Fruit fly (Drosophila melanogaster): Measurements from ENCODE around the gene CG43074.

Gene CG43074

dm6 chr3L:3438473-3438872 is 46.0 kb downstream of the CG43074 start (continued):
- TF ChIP-seq CG12744 (GFP tag; optimal IDR thresholded peaks at IDR 0.05), result peak; percentile 21
- TF ChIP-seq Asciz (GFP tag; optimal IDR thresholded peaks at IDR 0.05), result peak; percentile 49
- TF ChIP-seq CG3726 (GFP tag; IDR thresholded peaks at IDR 0.05), result 0 out of 3 replicates have a peak, but pooled peaks have one; percentile 61
- peak; percentile 29 for TF ChIP-seq kah (GFP tag; optimal IDR thresholded peaks at IDR 0.05)
- TF ChIP-seq stwl (tag; optimal IDR thresholded peaks at IDR 0.05), result peak; percentile 21
- no peak for TF ChIP-seq p53 (GFP tag; optimal IDR thresholded peaks at IDR 0.05)
- TF ChIP-seq CG17568 (GFP tag; optimal IDR thresholded peaks at IDR 0.05), result no peak
- TF ChIP-seq CkIIα-i1 (GFP tag; IDR thresholded peaks at IDR 0.05), result no peak
- TF ChIP-seq CG3281 (GFP tag; optimal IDR thresholded peaks at IDR 0.05), result peak; percentile 50
- TF ChIP-seq Tbp (GFP tag; optimal IDR thresholded peaks at IDR 0.05), result no peak
- TF ChIP-seq onecut (GFP tag; IDR thresholded peaks at IDR 0.05), result peak; percentile 52
- TF ChIP-seq CG15696 (tag; optimal IDR thresholded peaks at IDR 0.05), result peak; percentile 81
- TF ChIP-seq schlank (tag; optimal IDR thresholded peaks at IDR 0.05), result no peak
- TF ChIP-seq ERR (GFP tag; optimal IDR thresholded peaks at IDR 0.05), result no peak
- TF ChIP-seq HLH3B (GFP tag; IDR thresholded peaks at IDR 0.05), result peak; percentile 75
- TF ChIP-seq NC2α (GFP tag; optimal IDR thresholded peaks at IDR 0.05), result no peak
- no peak for TF ChIP-seq CG5180 (GFP tag; optimal IDR thresholded peaks at IDR 0.05)
- TF ChIP-seq CG11723 (GFP tag; optimal IDR thresholded peaks at IDR 0.05), result peak; percentile 18
- peak; percentile 30 for TF ChIP-seq bab2 (GFP tag; optimal IDR thresholded peaks at IDR 0.05)
- TF ChIP-seq CG31388 (GFP tag; optimal IDR thresholded peaks at IDR 0.05), result no peak
- TF ChIP-seq tll (GFP tag; optimal IDR thresholded peaks at IDR 0.05), result no peak
- TF ChIP-seq hth (optimal IDR thresholded peaks at IDR 0.05), result no peak
- no peak for TF ChIP-seq chinmo (GFP tag; IDR thresholded peaks at IDR 0.05; ENCODE audit: partially characterized antibody)
- TF ChIP-seq z (GFP tag; IDR thresholded peaks at IDR 0.05), result no peak
- peak; percentile 48 for TF ChIP-seq wor (GFP tag; IDR thresholded peaks at IDR 0.05)
- peak; percentile 65 for TF ChIP-seq CG13775 (GFP tag; optimal IDR thresholded peaks at IDR 0.05)
- TF ChIP-seq D19A (tag; optimal IDR thresholded peaks at IDR 0.05), result peak; percentile 72
- no peak for TF ChIP-seq mld (GFP tag; IDR thresholded peaks at IDR 0.05; ENCODE audit: partially characterized antibody)
- TF ChIP-seq zf30C (GFP tag; optimal IDR thresholded peaks at IDR 0.05), result peak; percentile 87
- TF ChIP-seq Stat92E (GFP tag; optimal IDR thresholded peaks at IDR 0.05), result no peak
- peak; percentile 50 for TF ChIP-seq Hr3 (GFP tag; optimal IDR thresholded peaks at IDR 0.05)

- TF ChIP-seq Hmx (GFP tag; optimal IDR thresholded peaks at IDR 0.05), result no peak
- TF ChIP-seq CG6765 (GFP tag; optimal IDR thresholded peaks at IDR 0.05), result no peak
- peak; percentile 15 for TF ChIP-seq CG12769 (tag; optimal IDR thresholded peaks at IDR 0.05)
- TF ChIP-seq CG4820 (GFP tag; optimal IDR thresholded peaks at IDR 0.05), result no peak
- peak in 1 of 2 experiments; percentile 25 for TF ChIP-seq eve (GFP tag; optimal IDR thresholded peaks at IDR 0.05)
- TF ChIP-seq Dll (GFP tag; IDR thresholded peaks at IDR 0.05; ENCODE audit: partially characterized antibody), result 0 out of 4 replicates have a peak, but pooled peaks have one; percentile 25
- no peak for TF ChIP-seq CG13775 (GFP tag; optimal IDR thresholded peaks at IDR 0.05)
- no peak for TF ChIP-seq br (optimal IDR thresholded peaks at IDR 0.05)
- peak; percentile 65; the same call in 1 of the 3 replicates for TF ChIP-seq sr (GFP tag; IDR thresholded peaks at IDR 0.05)
- TF ChIP-seq H2.0 (GFP tag; IDR thresholded peaks at IDR 0.05), result no peak
- TF ChIP-seq CG2712 (tag; optimal IDR thresholded peaks at IDR 0.05), result no peak
- TF ChIP-seq cg (GFP tag; optimal IDR thresholded peaks at IDR 0.05), result peak; percentile 50
- no peak for TF ChIP-seq CG17359 (tag; optimal IDR thresholded peaks at IDR 0.05)
- no peak for TF ChIP-seq CG15696 (tag; optimal IDR thresholded peaks at IDR 0.05)
- TF ChIP-seq vvl (GFP tag; IDR thresholded peaks at IDR 0.05), result no peak
- TF ChIP-seq Tbp (GFP tag; optimal IDR thresholded peaks at IDR 0.05), result no peak
- TF ChIP-seq CG7372 (GFP tag; IDR thresholded peaks at IDR 0.05), result no peak
- no peak for TF ChIP-seq Bgb (GFP tag; IDR thresholded peaks at IDR 0.05; ENCODE audit: partially characterized antibody)
- no peak for TF ChIP-seq Ravus (GFP tag; IDR thresholded peaks at IDR 0.05)
- TF ChIP-seq CG2199 (GFP tag; IDR thresholded peaks at IDR 0.05), result peak; percentile 77; the same call in 2 of the 3 replicates
Measured at dm6 chr3L:3437664-3438368, 46.6 kb downstream of the CG43074 start.
